Fruit fly (Drosophila melanogaster): ENCODE results near the gene Alms1b.

- TF ChIP-seq CG1602 (GFP tag; optimal IDR thresholded peaks at IDR 0.05) (no peak), Aef1 (GFP tag; IDR thresholded peaks at IDR 0.05) (no peak), NC2α (GFP tag; optimal IDR thresholded peaks at IDR 0.05) (no peak), odd (GFP tag; optimal IDR thresholded peaks at IDR 0.05) (no peak), vvl (GFP tag; IDR thresholded peaks at IDR 0.05) (no peak), btn (GFP tag; optimal IDR thresholded peaks at IDR 0.05) (no peak), Hand (GFP tag; optimal IDR thresholded peaks at IDR 0.05) (no peak), CG32772 (GFP tag; IDR thresholded peaks at IDR 0.05) (no peak), NC2β (GFP tag; optimal IDR thresholded peaks at IDR 0.05) (no peak)
Measured at dm6 chrX:4605313-4605712, 25.4 kb downstream of the Alms1b start.
